Worm (Caenorhabditis elegans): Measurements from ENCODE around the gene ndab-2.

ce11 chrIII:7223029-7223428 is 42.5 kb downstream of the ndab-2 start, which contains the start of gene der-2:
- TF ChIP-seq ama-1 (optimal IDR thresholded peaks at IDR 0.05), result no peak
- no peak for TF ChIP-seq ets-7 (tag; optimal IDR thresholded peaks at IDR 0.05)
- TF ChIP-seq scrt-1 (GFP tag; IDR thresholded peaks at IDR 0.05), result no peak
- TF ChIP-seq hmbx-1 (tag; optimal IDR thresholded peaks at IDR 0.05), result no peak
- no peak for TF ChIP-seq tbx-11 (GFP tag; IDR thresholded peaks at IDR 0.05)
- no peak for TF ChIP-seq F13C5.2 (tag; optimal IDR thresholded peaks at IDR 0.05)

Data from whole organism, early embryonic.